Fruit fly (Drosophila melanogaster) S2 (cell line): ENCODE results near the gene modSP.

Experiments
- CG8478 ChIP-seq: fragments of >200 bp; optimal IDR thresholded peaks from 2 replicates; lab custom pipeline; 2018
- CTCF ChIP-seq, 2 experiments: fragments of >200 bp; optimal IDR thresholded peaks; 2 replicates each; lab custom pipeline; 2018

DNA sequence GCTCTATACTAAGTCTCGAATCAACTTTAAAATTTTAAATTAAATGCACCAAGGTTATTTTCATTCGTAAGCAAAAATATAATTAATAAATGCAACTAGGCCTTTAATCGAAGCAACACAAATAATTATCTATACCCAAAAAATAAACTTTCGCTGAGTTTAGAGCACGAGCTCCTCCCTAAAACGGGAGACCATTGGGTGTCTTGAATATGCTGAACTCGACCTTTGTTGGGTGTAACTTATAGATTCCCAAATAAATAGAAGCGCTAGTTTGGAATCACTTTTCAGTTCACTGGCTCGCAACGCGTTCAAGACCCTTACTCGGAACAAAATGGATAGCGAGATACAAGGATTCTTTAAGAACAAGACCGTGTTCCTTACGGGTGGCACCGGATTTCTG, 37.8 kb downstream of the modSP start, which contains the start of gene CG17560:
- no peak for TF ChIP-seq CG8478
- no peak for TF ChIP-seq CTCF (optimal IDR thresholded peaks at IDR 0.05; lab: Kevin White, UChicago)
